Fruit fly (Drosophila melanogaster) whole organism, prepupa: Measurements from ENCODE around the gene CG12680.

Source experiments
- Blimp-1 ChIP-seq: fragments of 200-800 bp; sonication (Bioruptor generic); optimal IDR thresholded peaks from 3 replicates; lab custom pipeline; 2017; ENCODE audit warnings: missing biosample characterization, missing genetic modification characterization, mild to moderate bottlenecking, moderate library complexity, missing genetic modification reagents
- CG10669 ChIP-seq: fragments of 200-800 bp; sonication (Bioruptor generic); optimal IDR thresholded peaks from 3 replicates; lab custom pipeline; 2018; ENCODE audit warnings: missing biosample characterization, mild to moderate bottlenecking, missing genetic modification characterization, moderate library complexity
- CG11294 ChIP-seq: fragments of 200-800 bp; sonication (Bioruptor generic); IDR thresholded peaks from 2 replicates; pipeline ENCODE4 v1.3.6; 2022; ENCODE audit warnings: missing biosample characterization, missing genetic modification characterization
- CG11902 ChIP-seq: fragments of 200-800 bp; sonication (Bioruptor generic); optimal IDR thresholded peaks from 3 replicates; lab custom pipeline; 2016; ENCODE audit warnings: missing biosample characterization, missing genetic modification characterization
- CG15336 ChIP-seq: fragments of 200-800 bp; sonication (Bioruptor generic); IDR thresholded peaks from 2 replicates; pipeline ENCODE4 v1.3.6; 2022; ENCODE audit warnings: missing biosample characterization, missing genetic modification characterization
- CG3032 ChIP-seq: fragments of 200-800 bp; optimal IDR thresholded peaks from 2 replicates; lab custom pipeline; 2019; ENCODE audit warnings: missing biosample characterization, mild to moderate bottlenecking, missing genetic modification characterization, moderate library complexity
- CG31627 ChIP-seq: fragments of 200-800 bp; sonication (Bioruptor generic); optimal IDR thresholded peaks from 3 replicates; lab custom pipeline; 2016; ENCODE audit warnings: missing biosample characterization, missing genetic modification characterization
- CG32006 ChIP-seq: fragments of 200-800 bp; sonication (Bioruptor generic); optimal IDR thresholded peaks from 3 replicates; lab custom pipeline; 2017; ENCODE audit warnings: missing biosample characterization, mild to moderate bottlenecking, missing genetic modification characterization
- CG34406 ChIP-seq: fragments of 200-800 bp; sonication (Bioruptor generic); optimal IDR thresholded peaks from 3 replicates; lab custom pipeline; 2016; ENCODE audit warnings: missing biosample characterization, missing genetic modification characterization
- CG3919 ChIP-seq: fragments of 200-800 bp; sonication (Bioruptor generic); optimal IDR thresholded peaks from 3 replicates; lab custom pipeline; 2016; ENCODE audit warnings: missing biosample characterization, missing genetic modification characterization
- CG6163 ChIP-seq: fragments of 200-800 bp; sonication (Bioruptor generic); IDR thresholded peaks from 3 replicates; pipeline ENCODE4 v1.3.6; 2022; ENCODE audit warnings: missing biosample characterization, missing genetic modification characterization
- CG6808 ChIP-seq: fragments of 200-800 bp; sonication (Bioruptor generic); optimal IDR thresholded peaks from 3 replicates; lab custom pipeline; 2017; ENCODE audit warnings: missing biosample characterization, missing genetic modification characterization, mild to moderate bottlenecking, moderate library complexity, missing genetic modification reagents
- CG6854 ChIP-seq: fragments of 200-800 bp; sonication (Bioruptor generic); optimal IDR thresholded peaks from 2 replicates; lab custom pipeline; 2017; ENCODE audit warnings: missing biosample characterization, mild to moderate bottlenecking, missing genetic modification characterization
- CG7368 ChIP-seq: fragments of 200-800 bp; sonication (Bioruptor generic); optimal IDR thresholded peaks from 3 replicates; lab custom pipeline; 2016; ENCODE audit warnings: missing biosample characterization, missing genetic modification characterization
- CG8119 ChIP-seq: fragments of 200-800 bp; sonication (Bioruptor generic); IDR thresholded peaks from 3 replicates; pipeline ENCODE4 v1.3.6; 2022; ENCODE audit warnings: missing biosample characterization, missing genetic modification characterization
- CG8319 ChIP-seq: fragments of 200-800 bp; sonication (Bioruptor generic); optimal IDR thresholded peaks from 3 replicates; lab custom pipeline; 2016; ENCODE audit warnings: missing biosample characterization, missing genetic modification characterization
- Eip75B ChIP-seq: fragments of 200-800 bp; sonication (Bioruptor generic); optimal IDR thresholded peaks from 3 replicates; lab custom pipeline; 2016; ENCODE audit warnings: missing biosample characterization, missing genetic modification characterization
- Eip78C ChIP-seq: fragments of 200-800 bp; sonication (Bioruptor generic); peaks from one replicate; lab custom pipeline; 2016; ENCODE audit warnings: missing biosample characterization, missing genetic modification characterization
- Eip93F ChIP-seq: fragments of 200-800 bp; sonication (Bioruptor generic); optimal IDR thresholded peaks from 2 replicates; lab custom pipeline; 2016; ENCODE audit warnings: missing biosample characterization, mild to moderate bottlenecking, missing genetic modification characterization
- Ets21C ChIP-seq: fragments of 200-800 bp; sonication (Bioruptor generic); optimal IDR thresholded peaks from 3 replicates; lab custom pipeline; 2016; ENCODE audit warnings: missing biosample characterization, missing genetic modification characterization
- Ets96B ChIP-seq: fragments of 200-800 bp; optimal IDR thresholded peaks from 2 replicates; lab custom pipeline; 2019; ENCODE audit warnings: missing biosample characterization, mild to moderate bottlenecking, missing genetic modification characterization, moderate library complexity
- Gug ChIP-seq: fragments of 200-800 bp; sonication (Bioruptor generic); IDR thresholded peaks from 2 replicates; pipeline ENCODE4 v1.3.6; 2022; ENCODE audit warnings: missing biosample characterization, missing genetic modification characterization
- Hr38 ChIP-seq: sonication (Bioruptor generic); optimal IDR thresholded peaks from 2 replicates; lab custom pipeline; 2016; ENCODE audit warnings: missing biosample characterization, missing genetic modification characterization
- Hr39 ChIP-seq: fragments of 200-800 bp; sonication (Bioruptor generic); optimal IDR thresholded peaks from 2 replicates; lab custom pipeline; 2016; ENCODE audit warnings: missing biosample characterization, missing genetic modification characterization
- Hr4 ChIP-seq: fragments of 200-800 bp; sonication (Bioruptor generic); optimal IDR thresholded peaks from 3 replicates; lab custom pipeline; 2016; ENCODE audit warnings: missing biosample characterization, missing genetic modification characterization
- Met ChIP-seq: fragments of 200-800 bp; sonication (Bioruptor generic); optimal IDR thresholded peaks from 3 replicates; lab custom pipeline; 2016; ENCODE audit warnings: missing biosample characterization, missing genetic modification characterization
- OdsH ChIP-seq: fragments of 200-800 bp; sonication (Bioruptor generic); optimal IDR thresholded peaks from 3 replicates; lab custom pipeline; 2016; ENCODE audit warnings: missing biosample characterization, missing genetic modification characterization
- Smox ChIP-seq: fragments of 200-800 bp; sonication (Bioruptor generic); optimal IDR thresholded peaks from 3 replicates; lab custom pipeline; 2016; ENCODE audit warnings: missing biosample characterization, missing genetic modification characterization
- Sox102F ChIP-seq: fragments of 200-800 bp; sonication (Bioruptor generic); optimal IDR thresholded peaks from 2 replicates; lab custom pipeline; 2016; ENCODE audit warnings: missing biosample characterization, mild to moderate bottlenecking, missing genetic modification characterization
- Sox14 ChIP-seq: fragments of 200-800 bp; sonication (Bioruptor generic); optimal IDR thresholded peaks from 3 replicates; lab custom pipeline; 2016; ENCODE audit warnings: missing biosample characterization, missing genetic modification characterization
- Sox15 ChIP-seq: fragments of 200-800 bp; sonication (Bioruptor generic); optimal IDR thresholded peaks from 3 replicates; lab custom pipeline; 2016; ENCODE audit warnings: missing biosample characterization, missing genetic modification characterization
- achi ChIP-seq: fragments of 200-800 bp; sonication (Bioruptor generic); optimal IDR thresholded peaks from 3 replicates; lab custom pipeline; 2016; ENCODE audit warnings: missing biosample characterization, missing genetic modification characterization
- acj6 ChIP-seq: fragments of 200-800 bp; sonication (Bioruptor generic); optimal IDR thresholded peaks from 3 replicates; lab custom pipeline; 2016; ENCODE audit warnings: missing biosample characterization, missing genetic modification characterization
- cyc ChIP-seq: fragments of 200-800 bp; sonication (Bioruptor generic); optimal IDR thresholded peaks from 3 replicates; lab custom pipeline; 2016; ENCODE audit warnings: missing biosample characterization, missing genetic modification characterization
- dac ChIP-seq: fragments of 200-800 bp; sonication (Bioruptor generic); optimal IDR thresholded peaks from 2 replicates; lab custom pipeline; 2017; ENCODE audit warnings: missing biosample characterization, mild to moderate bottlenecking, missing genetic modification characterization
- dsx ChIP-seq: fragments of 200-800 bp; optimal IDR thresholded peaks from 3 replicates; lab custom pipeline; 2019; ENCODE audit warnings: missing biosample characterization, mild to moderate bottlenecking, missing genetic modification characterization, moderate library complexity; ENCODE audit not compliant: poor library complexity, severe bottlenecking
- eg ChIP-seq: fragments of 200-800 bp; sonication (Bioruptor generic); IDR thresholded peaks from 3 replicates; pipeline ENCODE4 v1.3.6; 2022; ENCODE audit warnings: missing biosample characterization, missing genetic modification characterization
- esn ChIP-seq: fragments of 200-800 bp; sonication (Bioruptor generic); optimal IDR thresholded peaks from 2 replicates; lab custom pipeline; 2016; ENCODE audit warnings: missing biosample characterization, mild to moderate bottlenecking, missing genetic modification characterization, moderate library complexity
- fd59A ChIP-seq: fragments of 200-800 bp; sonication (Bioruptor generic); optimal IDR thresholded peaks from 2 replicates; lab custom pipeline; 2017; ENCODE audit warnings: missing biosample characterization, mild to moderate bottlenecking, missing genetic modification characterization, missing genetic modification reagents
- fd85E ChIP-seq: fragments of 200-800 bp; sonication (Bioruptor generic); optimal IDR thresholded peaks from 3 replicates; lab custom pipeline; 2016; ENCODE audit warnings: missing biosample characterization, missing genetic modification characterization
- fkh ChIP-seq: fragments of 200-800 bp; sonication (Bioruptor generic); optimal IDR thresholded peaks from 3 replicates; lab custom pipeline; 2017; ENCODE audit warnings: missing biosample characterization, mild to moderate bottlenecking, missing genetic modification characterization, moderate library complexity
- lz ChIP-seq: fragments of 200-800 bp; sonication (Bioruptor generic); optimal IDR thresholded peaks from 3 replicates; lab custom pipeline; 2016; ENCODE audit warnings: missing biosample characterization, missing genetic modification characterization
- net ChIP-seq: fragments of 200-800 bp; sonication (Bioruptor generic); optimal IDR thresholded peaks from 3 replicates; lab custom pipeline; 2016; ENCODE audit warnings: missing biosample characterization, missing genetic modification characterization
- pdm3 ChIP-seq: fragments of 200-800 bp; sonication (Bioruptor generic); optimal IDR thresholded peaks from 3 replicates; lab custom pipeline; 2016; ENCODE audit warnings: missing biosample characterization, missing genetic modification characterization
- salr ChIP-seq, 2 experiments: fragments of 200-800 bp; sonication (Bioruptor generic); optimal IDR thresholded peaks; 3 replicates each; lab custom pipeline; 2016 to 2018; ENCODE audit warnings: missing biosample characterization in 2 of 2, missing genetic modification characterization in 2 of 2, mild to moderate bottlenecking in 1 of 2
- spab ChIP-seq: fragments of 200-800 bp; sonication (Bioruptor generic); optimal IDR thresholded peaks from 2 replicates; lab custom pipeline; 2017; ENCODE audit warnings: missing biosample characterization, mild to moderate bottlenecking, missing genetic modification characterization, missing genetic modification reagents
- ss ChIP-seq, 2 experiments: fragments of 200-800 bp; sonication (Bioruptor generic); optimal IDR thresholded peaks; 2 replicates in 1 of 2; 3 replicates in 1 of 2; lab custom pipeline; 2017 to 2018; ENCODE audit warnings: mild to moderate bottlenecking in 2 of 2, missing biosample characterization in 2 of 2, missing genetic modification characterization in 2 of 2, moderate library complexity in 1 of 2
- svp ChIP-seq: fragments of 200-800 bp; sonication (Bioruptor generic); peaks from one replicate; lab custom pipeline; 2016; ENCODE audit warnings: missing biosample characterization, missing genetic modification characterization
- topi ChIP-seq: fragments of 200-800 bp; sonication (Bioruptor generic); optimal IDR thresholded peaks from 3 replicates; lab custom pipeline; 2016; ENCODE audit warnings: missing biosample characterization, missing genetic modification characterization
- vri ChIP-seq: fragments of 200-800 bp; sonication (Bioruptor generic); optimal IDR thresholded peaks from 3 replicates; lab custom pipeline; 2016; ENCODE audit warnings: missing biosample characterization, mild to moderate bottlenecking, missing genetic modification characterization

Gene CG12680

dm6 chrX:5013011-5013410 is 15.8 kb downstream of the CG12680 start (continued):
- TF ChIP-seq fd59A (GFP tag; lab: Kevin White, UChicago), result no peak

dm6 chrX:5014629-5015028 is 17.4 kb downstream of the CG12680 start:
- TF ChIP-seq Smox, result no peak
- peak; percentile 37 for TF ChIP-seq Hr39 (GFP tag; lab: Kevin White, UChicago)
- no peak for TF ChIP-seq Sox15 (GFP tag; lab: Kevin White, UChicago)
- TF ChIP-seq CG32006 (GFP tag; lab: Kevin White, UChicago), result peak; percentile 49
- peak; percentile 38 for TF ChIP-seq esn
- TF ChIP-seq OdsH (GFP tag; lab: Kevin White, UChicago), result peak; percentile 23
- TF ChIP-seq Eip93F, result no peak
- peak; percentile 18 for TF ChIP-seq lz (GFP tag; lab: Kevin White, UChicago)
- TF ChIP-seq Ets96B, result peak; percentile 16
- TF ChIP-seq achi (GFP tag; lab: Kevin White, UChicago), result peak; percentile 50
- peak; percentile 31 for TF ChIP-seq Eip75B (GFP tag; lab: Kevin White, UChicago)
- no peak for TF ChIP-seq dsx
- TF ChIP-seq CG15336 (GFP tag; lab: Robert Waterston, UW), result 0 out of 2 replicates have a peak, but pooled peaks have one; percentile 37
- TF ChIP-seq fd59A (GFP tag; lab: Kevin White, UChicago), result no peak
- TF ChIP-seq pdm3 (GFP tag; lab: Kevin White, UChicago), result peak; percentile 31
- TF ChIP-seq fkh (GFP tag; lab: Kevin White, UChicago), result no peak
- no peak for TF ChIP-seq vri (GFP tag; lab: Kevin White, UChicago)
- TF ChIP-seq Blimp-1 (GFP tag; lab: Kevin White, UChicago), result no peak
- no peak for TF ChIP-seq Ets21C (GFP tag; lab: Kevin White, UChicago)
- no peak for TF ChIP-seq CG11902 (GFP tag; lab: Kevin White, UChicago)
- peak; percentile 20 for TF ChIP-seq net
- TF ChIP-seq CG3032, result no peak
- TF ChIP-seq acj6 (GFP tag; lab: Kevin White, UChicago), result no peak
- peak in 1 of 2 experiments; percentile 30 for TF ChIP-seq salr (GFP tag; optimal IDR thresholded peaks at IDR 0.05; lab: Kevin White, UChicago)
- TF ChIP-seq Met (GFP tag; lab: Kevin White, UChicago), result peak; percentile 39
- TF ChIP-seq svp (GFP tag; lab: Kevin White, UChicago), result peak; percentile 61
- TF ChIP-seq Sox14 (GFP tag; lab: Kevin White, UChicago), result peak; percentile 34
- TF ChIP-seq CG8119 (GFP tag; lab: Robert Waterston, UW), result peak; percentile 37; the same call in 1 of the 3 replicates
- no peak for TF ChIP-seq CG10669 (GFP tag; lab: Kevin White, UChicago)
- no peak for TF ChIP-seq Hr38 (GFP tag; lab: Kevin White, UChicago)
- TF ChIP-seq ss (GFP tag; optimal IDR thresholded peaks at IDR 0.05; lab: Kevin White, UChicago), result no peak
- peak; percentile 19 for TF ChIP-seq CG31627 (GFP tag; lab: Kevin White, UChicago)
- no peak for TF ChIP-seq CG7368 (GFP tag; lab: Kevin White, UChicago)
- no peak for TF ChIP-seq eg
- TF ChIP-seq CG11294 (GFP tag; lab: Robert Waterston, UW), result no peak
- no peak for TF ChIP-seq CG8319 (GFP tag; lab: Kevin White, UChicago)
- peak; percentile 39 for TF ChIP-seq Eip78C (GFP tag; lab: Kevin White, UChicago)
- no peak for TF ChIP-seq CG6808 (GFP tag; lab: Kevin White, UChicago)
- no peak for TF ChIP-seq Gug (GFP tag; lab: Robert Waterston, UW)
- TF ChIP-seq topi (GFP tag; lab: Kevin White, UChicago), result peak; percentile 21
- peak; percentile 52 for TF ChIP-seq CG3919 (GFP tag; lab: Kevin White, UChicago)
- TF ChIP-seq dac, result no peak
- TF ChIP-seq CG6163 (GFP tag; lab: Robert Waterston, UW), result peak; percentile 70; the same call in 2 of the 3 replicates
- no peak for TF ChIP-seq fd85E (GFP tag; lab: Kevin White, UChicago)
- TF ChIP-seq Sox102F (GFP tag; lab: Kevin White, UChicago), result no peak
- no peak for TF ChIP-seq CG34406 (GFP tag; lab: Kevin White, UChicago)
- TF ChIP-seq Hr4 (GFP tag; lab: Kevin White, UChicago), result peak; percentile 21
- TF ChIP-seq CG6854 (GFP tag; lab: Kevin White, UChicago), result no peak
- TF ChIP-seq spab (GFP tag; lab: Kevin White, UChicago), result no peak
- TF ChIP-seq cyc (GFP tag; lab: Kevin White, UChicago), result peak; percentile 22
